Fruit fly (Drosophila melanogaster) whole organism, prepupa: ENCODE measurements around the gene gammaCOP.

Experiments used
- CG10631 ChIP-seq: fragments of 200-800 bp; sonication (Bioruptor generic); optimal IDR thresholded peaks from 2 replicates; lab custom pipeline; 2016; ENCODE audit warnings: missing biosample characterization, missing genetic modification characterization
- CG10669 ChIP-seq: fragments of 200-800 bp; sonication (Bioruptor generic); optimal IDR thresholded peaks from 3 replicates; lab custom pipeline; 2018; ENCODE audit warnings: missing biosample characterization, mild to moderate bottlenecking, missing genetic modification characterization, moderate library complexity
- CG11762 ChIP-seq: fragments of 200-800 bp; sonication (Bioruptor generic); optimal IDR thresholded peaks from 3 replicates; lab custom pipeline; 2016; ENCODE audit warnings: missing biosample characterization, missing genetic modification characterization; ENCODE audit not compliant: insufficient read depth
- CG11902 ChIP-seq: fragments of 200-800 bp; sonication (Bioruptor generic); optimal IDR thresholded peaks from 3 replicates; lab custom pipeline; 2016; ENCODE audit warnings: missing biosample characterization, missing genetic modification characterization
- CG15336 ChIP-seq: fragments of 200-800 bp; sonication (Bioruptor generic); IDR thresholded peaks from 2 replicates; pipeline ENCODE4 v1.3.6; 2022; ENCODE audit warnings: missing biosample characterization, missing genetic modification characterization
- CG3032 ChIP-seq: fragments of 200-800 bp; optimal IDR thresholded peaks from 2 replicates; lab custom pipeline; 2019; ENCODE audit warnings: missing biosample characterization, mild to moderate bottlenecking, missing genetic modification characterization, moderate library complexity
- CG32006 ChIP-seq: fragments of 200-800 bp; sonication (Bioruptor generic); optimal IDR thresholded peaks from 3 replicates; lab custom pipeline; 2017; ENCODE audit warnings: missing biosample characterization, mild to moderate bottlenecking, missing genetic modification characterization
- CG34406 ChIP-seq: fragments of 200-800 bp; sonication (Bioruptor generic); optimal IDR thresholded peaks from 3 replicates; lab custom pipeline; 2016; ENCODE audit warnings: missing biosample characterization, missing genetic modification characterization
- CG3919 ChIP-seq: fragments of 200-800 bp; sonication (Bioruptor generic); optimal IDR thresholded peaks from 3 replicates; lab custom pipeline; 2016; ENCODE audit warnings: missing biosample characterization, missing genetic modification characterization
- CG4318 ChIP-seq: fragments of 200-800 bp; sonication (Bioruptor generic); optimal IDR thresholded peaks from 3 replicates; lab custom pipeline; 2017; ENCODE audit warnings: missing biosample characterization, mild to moderate bottlenecking, missing genetic modification characterization
- CG6808 ChIP-seq: fragments of 200-800 bp; sonication (Bioruptor generic); optimal IDR thresholded peaks from 3 replicates; lab custom pipeline; 2017; ENCODE audit warnings: missing biosample characterization, missing genetic modification characterization, mild to moderate bottlenecking, moderate library complexity, missing genetic modification reagents
- CG6854 ChIP-seq: fragments of 200-800 bp; sonication (Bioruptor generic); optimal IDR thresholded peaks from 2 replicates; lab custom pipeline; 2017; ENCODE audit warnings: missing biosample characterization, mild to moderate bottlenecking, missing genetic modification characterization
- CG7368 ChIP-seq: fragments of 200-800 bp; sonication (Bioruptor generic); optimal IDR thresholded peaks from 3 replicates; lab custom pipeline; 2016; ENCODE audit warnings: missing biosample characterization, missing genetic modification characterization
- CG8119 ChIP-seq: fragments of 200-800 bp; sonication (Bioruptor generic); IDR thresholded peaks from 3 replicates; pipeline ENCODE4 v1.3.6; 2022; ENCODE audit warnings: missing biosample characterization, missing genetic modification characterization
- CG9139 ChIP-seq: fragments of 200-800 bp; sonication (Bioruptor generic); optimal IDR thresholded peaks from 3 replicates; lab custom pipeline; 2017; ENCODE audit warnings: missing biosample characterization, mild to moderate bottlenecking, missing genetic modification characterization
- Eip75B ChIP-seq: fragments of 200-800 bp; sonication (Bioruptor generic); optimal IDR thresholded peaks from 3 replicates; lab custom pipeline; 2016; ENCODE audit warnings: missing biosample characterization, missing genetic modification characterization
- Eip78C ChIP-seq: fragments of 200-800 bp; sonication (Bioruptor generic); peaks from one replicate; lab custom pipeline; 2016; ENCODE audit warnings: missing biosample characterization, missing genetic modification characterization
- Eip93F ChIP-seq: fragments of 200-800 bp; sonication (Bioruptor generic); optimal IDR thresholded peaks from 2 replicates; lab custom pipeline; 2016; ENCODE audit warnings: missing biosample characterization, mild to moderate bottlenecking, missing genetic modification characterization
- Ets21C ChIP-seq: fragments of 200-800 bp; sonication (Bioruptor generic); optimal IDR thresholded peaks from 3 replicates; lab custom pipeline; 2016; ENCODE audit warnings: missing biosample characterization, missing genetic modification characterization
- Ets96B ChIP-seq: fragments of 200-800 bp; optimal IDR thresholded peaks from 2 replicates; lab custom pipeline; 2019; ENCODE audit warnings: missing biosample characterization, mild to moderate bottlenecking, missing genetic modification characterization, moderate library complexity
- Gug ChIP-seq: fragments of 200-800 bp; sonication (Bioruptor generic); IDR thresholded peaks from 2 replicates; pipeline ENCODE4 v1.3.6; 2022; ENCODE audit warnings: missing biosample characterization, missing genetic modification characterization
- Hr38 ChIP-seq: sonication (Bioruptor generic); optimal IDR thresholded peaks from 2 replicates; lab custom pipeline; 2016; ENCODE audit warnings: missing biosample characterization, missing genetic modification characterization
- Hr39 ChIP-seq: fragments of 200-800 bp; sonication (Bioruptor generic); optimal IDR thresholded peaks from 2 replicates; lab custom pipeline; 2016; ENCODE audit warnings: missing biosample characterization, missing genetic modification characterization
- Lpt ChIP-seq: fragments of 200-800 bp; sonication (Bioruptor generic); optimal IDR thresholded peaks from 3 replicates; lab custom pipeline; 2016; ENCODE audit warnings: missing biosample characterization, missing genetic modification characterization
- OdsH ChIP-seq: fragments of 200-800 bp; sonication (Bioruptor generic); optimal IDR thresholded peaks from 3 replicates; lab custom pipeline; 2016; ENCODE audit warnings: missing biosample characterization, missing genetic modification characterization
- Sox102F ChIP-seq: fragments of 200-800 bp; sonication (Bioruptor generic); optimal IDR thresholded peaks from 2 replicates; lab custom pipeline; 2016; ENCODE audit warnings: missing biosample characterization, mild to moderate bottlenecking, missing genetic modification characterization
- Sox14 ChIP-seq: fragments of 200-800 bp; sonication (Bioruptor generic); optimal IDR thresholded peaks from 3 replicates; lab custom pipeline; 2016; ENCODE audit warnings: missing biosample characterization, missing genetic modification characterization
- achi ChIP-seq: fragments of 200-800 bp; sonication (Bioruptor generic); optimal IDR thresholded peaks from 3 replicates; lab custom pipeline; 2016; ENCODE audit warnings: missing biosample characterization, missing genetic modification characterization
- acj6 ChIP-seq: fragments of 200-800 bp; sonication (Bioruptor generic); optimal IDR thresholded peaks from 3 replicates; lab custom pipeline; 2016; ENCODE audit warnings: missing biosample characterization, missing genetic modification characterization
- cyc ChIP-seq: fragments of 200-800 bp; sonication (Bioruptor generic); optimal IDR thresholded peaks from 3 replicates; lab custom pipeline; 2016; ENCODE audit warnings: missing biosample characterization, missing genetic modification characterization
- dac ChIP-seq: fragments of 200-800 bp; sonication (Bioruptor generic); optimal IDR thresholded peaks from 2 replicates; lab custom pipeline; 2017; ENCODE audit warnings: missing biosample characterization, mild to moderate bottlenecking, missing genetic modification characterization
- dsx ChIP-seq: fragments of 200-800 bp; optimal IDR thresholded peaks from 3 replicates; lab custom pipeline; 2019; ENCODE audit warnings: missing biosample characterization, mild to moderate bottlenecking, missing genetic modification characterization, moderate library complexity; ENCODE audit not compliant: poor library complexity, severe bottlenecking
- eg ChIP-seq: fragments of 200-800 bp; sonication (Bioruptor generic); IDR thresholded peaks from 3 replicates; pipeline ENCODE4 v1.3.6; 2022; ENCODE audit warnings: missing biosample characterization, missing genetic modification characterization
- esn ChIP-seq: fragments of 200-800 bp; sonication (Bioruptor generic); optimal IDR thresholded peaks from 2 replicates; lab custom pipeline; 2016; ENCODE audit warnings: missing biosample characterization, mild to moderate bottlenecking, missing genetic modification characterization, moderate library complexity
- fd59A ChIP-seq: fragments of 200-800 bp; sonication (Bioruptor generic); optimal IDR thresholded peaks from 2 replicates; lab custom pipeline; 2017; ENCODE audit warnings: missing biosample characterization, mild to moderate bottlenecking, missing genetic modification characterization, missing genetic modification reagents
- fkh ChIP-seq: fragments of 200-800 bp; sonication (Bioruptor generic); optimal IDR thresholded peaks from 3 replicates; lab custom pipeline; 2017; ENCODE audit warnings: missing biosample characterization, mild to moderate bottlenecking, missing genetic modification characterization, moderate library complexity
- net ChIP-seq: fragments of 200-800 bp; sonication (Bioruptor generic); optimal IDR thresholded peaks from 3 replicates; lab custom pipeline; 2016; ENCODE audit warnings: missing biosample characterization, missing genetic modification characterization
- salr ChIP-seq, 2 experiments: fragments of 200-800 bp; sonication (Bioruptor generic); optimal IDR thresholded peaks; 3 replicates each; lab custom pipeline; 2016 to 2018; ENCODE audit warnings: missing biosample characterization in 2 of 2, missing genetic modification characterization in 2 of 2, mild to moderate bottlenecking in 1 of 2
- spab ChIP-seq: fragments of 200-800 bp; sonication (Bioruptor generic); optimal IDR thresholded peaks from 2 replicates; lab custom pipeline; 2017; ENCODE audit warnings: missing biosample characterization, mild to moderate bottlenecking, missing genetic modification characterization, missing genetic modification reagents
- ss ChIP-seq, 2 experiments: fragments of 200-800 bp; sonication (Bioruptor generic); optimal IDR thresholded peaks; 2 replicates in 1 of 2; 3 replicates in 1 of 2; lab custom pipeline; 2017 to 2018; ENCODE audit warnings: mild to moderate bottlenecking in 2 of 2, missing biosample characterization in 2 of 2, missing genetic modification characterization in 2 of 2, moderate library complexity in 1 of 2
- svp ChIP-seq: fragments of 200-800 bp; sonication (Bioruptor generic); peaks from one replicate; lab custom pipeline; 2016; ENCODE audit warnings: missing biosample characterization, missing genetic modification characterization
- topi ChIP-seq: fragments of 200-800 bp; sonication (Bioruptor generic); optimal IDR thresholded peaks from 3 replicates; lab custom pipeline; 2016; ENCODE audit warnings: missing biosample characterization, missing genetic modification characterization
- vri ChIP-seq: fragments of 200-800 bp; sonication (Bioruptor generic); optimal IDR thresholded peaks from 3 replicates; lab custom pipeline; 2016; ENCODE audit warnings: missing biosample characterization, mild to moderate bottlenecking, missing genetic modification characterization

Gene gammaCOP

dm6 chr3R:31610639-31611594 lies 39.0 kb downstream of the gammaCOP start, which contains the start of gene Med (continued):
- TF ChIP-seq CG15336, result no peak
- TF ChIP-seq Sox102F, result no peak
- peak; percentile 37 to 45 for TF ChIP-seq ss (GFP tag; optimal IDR thresholded peaks at IDR 0.05; lab: Kevin White, UChicago)
- TF ChIP-seq CG3032 (tag; lab: Kevin White, UChicago), result peak; percentile 25
- TF ChIP-seq acj6 (GFP tag; lab: Kevin White, UChicago), result no peak
- TF ChIP-seq CG4318 (GFP tag; lab: Kevin White, UChicago), result no peak
- TF ChIP-seq dac (GFP tag; lab: Kevin White, UChicago), result no peak
- peak; percentile 74 for TF ChIP-seq Eip78C (GFP tag; lab: Kevin White, UChicago)
- TF ChIP-seq salr (GFP tag; optimal IDR thresholded peaks at IDR 0.05; lab: Kevin White, UChicago), result peak in 1 of 2 experiments; percentile 27
- peak; percentile 19 for TF ChIP-seq CG6854 (GFP tag; lab: Kevin White, UChicago)
- TF ChIP-seq CG9139 (GFP tag; lab: Kevin White, UChicago), result no peak
- no peak for TF ChIP-seq CG11902
- no peak for TF ChIP-seq topi (GFP tag; lab: Kevin White, UChicago)
- TF ChIP-seq vri, result peak; percentile 44
- TF ChIP-seq net (GFP tag; lab: Kevin White, UChicago), result peak; percentile 42

dm6 chr3R:31612564-31612963 lies 40.6 kb downstream of the gammaCOP start, which contains the start of gene CycG:
Gene CycG (minus strand): TSS chr3R:31612664.
- TF ChIP-seq Ets96B (tag; lab: Kevin White, UChicago) (no peak), esn (GFP tag; lab: Kevin White, UChicago) (no peak), CG15336 (no peak), Gug (GFP tag; lab: Robert Waterston, UW) (no peak), CG34406 (GFP tag; lab: Kevin White, UChicago) (no peak), CG10669 (GFP tag; lab: Kevin White, UChicago) (no peak), Ets21C (no peak), CG10631 (GFP tag; lab: Kevin White, UChicago) (no peak), CG4318 (GFP tag; lab: Kevin White, UChicago) (no peak), CG8119 (GFP tag; lab: Robert Waterston, UW) (no peak)

- TF ChIP-seq acj6 (GFP tag; lab: Kevin White, UChicago) (peak; percentile 99), CG15336 (peak; percentile 98), dac (GFP tag; lab: Kevin White, UChicago) (peak; percentile 98), CG7368 (GFP tag; lab: Kevin White, UChicago) (peak; percentile 99), fd59A (peak; percentile 95), dsx (GFP tag; lab: Kevin White, UChicago) (peak; percentile 98), Hr39 (GFP tag; lab: Kevin White, UChicago) (peak; percentile 99), vri (peak; percentile 98), Eip75B (GFP tag; lab: Kevin White, UChicago) (peak; percentile 99), CG34406 (GFP tag; lab: Kevin White, UChicago) (peak; percentile 99), Ets96B (tag; lab: Kevin White, UChicago) (peak; percentile 99), CG9139 (GFP tag; lab: Kevin White, UChicago) (peak; percentile 91), eg (GFP tag; lab: Robert Waterston, UW) (peak; percentile 100), CG32006 (GFP tag; lab: Kevin White, UChicago) (peak; percentile 99), ss (GFP tag; optimal IDR thresholded peaks at IDR 0.05; lab: Kevin White, UChicago) (peak; percentile 90 to 95), CG11762 (peak; percentile 98), OdsH (GFP tag; lab: Kevin White, UChicago) (peak; percentile 100), Lpt (GFP tag; lab: Kevin White, UChicago) (peak; percentile 99), Sox14 (GFP tag; lab: Kevin White, UChicago) (peak; percentile 100), spab (peak; percentile 95), fkh (peak; percentile 95), Eip93F (GFP tag; lab: Kevin White, UChicago) (peak; percentile 97), CG4318 (GFP tag; lab: Kevin White, UChicago) (peak; percentile 99), Hr38 (GFP tag; lab: Kevin White, UChicago) (peak; percentile 96), CG11902 (peak; percentile 99), CG3919 (GFP tag; lab: Kevin White, UChicago) (peak; percentile 99), CG6808 (GFP tag; lab: Kevin White, UChicago) (peak; percentile 92), topi (GFP tag; lab: Kevin White, UChicago) (peak; percentile 99), Gug (GFP tag; lab: Robert Waterston, UW) (peak; percentile 99), svp (GFP tag; lab: Kevin White, UChicago) (peak; percentile 99), Eip78C (GFP tag; lab: Kevin White, UChicago) (peak; percentile 100), achi (GFP tag; lab: Kevin White, UChicago) (peak; percentile 98), cyc (GFP tag; lab: Kevin White, UChicago) (peak; percentile 99)
Observed at dm6 chr3R:31616001-31616400, 44.1 kb downstream of the gammaCOP start, which contains the start of the genes Mnat9 and CG1792. Gene Mnat9 (minus strand): TSS chr3R:31616160. Gene CG1792 (plus strand): TSS chr3R:31616303.
